Worm (Caenorhabditis elegans) whole organism, early embryonic: ENCODE data around the gene Y53F4B.11.

Experiments used
- ama-1 ChIP-seq: fragments of 150-350 bp; optimal IDR thresholded peaks from 2 replicates; lab custom pipeline; 2014
- ceh-13 ChIP-seq: fragments of 200-800 bp; sonication (Bioruptor generic); optimal IDR thresholded peaks from 2 replicates; lab custom pipeline; 2018; ENCODE audit warnings: mild to moderate bottlenecking, missing genetic modification characterization, missing compliant biosample characterization

DNA sequence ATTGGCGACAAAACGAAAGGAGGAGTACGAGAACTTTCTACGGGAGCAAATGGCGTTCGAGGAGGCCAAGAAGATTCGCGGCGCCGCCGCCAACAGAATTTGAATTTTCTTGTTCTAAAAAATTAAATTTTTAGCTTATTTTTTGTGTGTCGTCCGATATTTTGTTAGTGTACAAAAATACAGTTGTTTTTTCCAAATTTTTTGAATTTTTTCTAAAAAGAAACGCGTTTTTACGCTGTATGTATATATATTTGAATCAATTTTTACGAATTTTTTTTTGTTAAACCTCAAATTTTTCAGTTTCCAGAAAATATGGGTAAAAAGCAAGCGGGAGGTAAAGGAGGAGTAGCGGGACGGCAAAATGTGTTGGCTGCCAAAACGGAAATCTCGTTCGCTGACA, 28.6 kb downstream of the Y53F4B.11 start, which contains the start of gene trip-4:
- TF ChIP-seq ama-1 (lab: Kevin White, UChicago) (no peak), ceh-13 (GFP tag; lab: Kevin White, UChicago) (no peak)
